Fruit fly (Drosophila melanogaster) whole organism, embryonic: ENCODE measurements around the gene CG12773.

Experiments
- Antp ChIP-seq: fragments of 200-800 bp; sonication (Bioruptor generic); optimal IDR thresholded peaks from 3 replicates; lab custom pipeline; 2016; ENCODE audit warnings: missing biosample characterization, missing genetic modification characterization
- CG10147 ChIP-seq: fragments of 200-800 bp; sonication (Bioruptor generic); optimal IDR thresholded peaks from 2 replicates; lab custom pipeline; 2019; ENCODE audit warnings: missing biosample characterization, mild to moderate bottlenecking, missing genetic modification characterization, moderate library complexity
- CG10209 ChIP-seq: fragments of 200-800 bp; sonication (Bioruptor generic); optimal IDR thresholded peaks from 3 replicates; lab custom pipeline; 2017; ENCODE audit warnings: missing biosample characterization, mild to moderate bottlenecking, missing genetic modification characterization, missing genetic modification reagents
- CG11560 ChIP-seq: fragments of 200-800 bp; sonication (Bioruptor generic); IDR thresholded peaks from 3 replicates; pipeline ENCODE4 v1.3.6; 2022; ENCODE audit warnings: missing biosample characterization, missing genetic modification characterization
- CG12942 ChIP-seq: fragments of 200-800 bp; sonication (Bioruptor generic); optimal IDR thresholded peaks from 3 replicates; lab custom pipeline; 2016; ENCODE audit warnings: missing biosample characterization, missing genetic modification characterization
- CG13775 ChIP-seq: fragments of 200-800 bp; sonication (Bioruptor generic); optimal IDR thresholded peaks from 3 replicates; lab custom pipeline; 2017; ENCODE audit warnings: missing biosample characterization, mild to moderate bottlenecking, missing genetic modification characterization
- CG14050 ChIP-seq: fragments of 200-800 bp; sonication (Bioruptor generic); IDR thresholded peaks from 3 replicates; pipeline ENCODE4 v1.3.6; 2022; ENCODE audit warnings: missing biosample characterization, missing genetic modification characterization
- CG2889 ChIP-seq: fragments of 200-800 bp; sonication (Bioruptor generic); IDR thresholded peaks from 3 replicates; pipeline ENCODE4 v1.3.6; 2022; ENCODE audit warnings: missing biosample characterization, missing genetic modification characterization
- CG3163 ChIP-seq: fragments of 200-800 bp; sonication (Bioruptor generic); optimal IDR thresholded peaks from 3 replicates; lab custom pipeline; 2016; ENCODE audit warnings: missing biosample characterization, missing genetic modification characterization
- CG32767 ChIP-seq: fragments of 200-800 bp; sonication (Bioruptor generic); IDR thresholded peaks from 2 replicates; pipeline ENCODE4 v1.3.6; 2022; ENCODE audit warnings: missing biosample characterization, missing genetic modification characterization
- CG33213 ChIP-seq: fragments of 200-800 bp; sonication (Bioruptor generic); optimal IDR thresholded peaks from 3 replicates; lab custom pipeline; 2016; ENCODE audit warnings: missing biosample characterization, missing genetic modification characterization
- CG42726 ChIP-seq: fragments of 200-800 bp; sonication (Bioruptor generic); IDR thresholded peaks from 2 replicates; pipeline ENCODE4 v1.3.6; 2022; ENCODE audit warnings: missing biosample characterization, missing genetic modification characterization; ENCODE audit not compliant: partially characterized antibody
- CG7745 ChIP-seq: fragments of 200-800 bp; sonication (Bioruptor generic); optimal IDR thresholded peaks from 2 replicates; lab custom pipeline; 2018; ENCODE audit warnings: missing biosample characterization, mild to moderate bottlenecking, missing genetic modification characterization, moderate library complexity
- CG9817 ChIP-seq: fragments of 200-800 bp; sonication (Bioruptor generic); optimal IDR thresholded peaks from 2 replicates; lab custom pipeline; 2018; ENCODE audit warnings: missing biosample characterization, mild to moderate bottlenecking, missing genetic modification characterization, moderate library complexity
- E2f2 ChIP-seq: fragments of 200-800 bp; sonication (Bioruptor generic); IDR thresholded peaks from 2 replicates; pipeline ENCODE4 v1.3.6; 2022; ENCODE audit warnings: missing biosample characterization, missing genetic modification characterization
- Eip74EF ChIP-seq, 2 experiments: fragments of 200-800 bp in 1 of 2; fragments of >200 bp in 1 of 2; sonication (Bioruptor generic) in 1 of 2; optimal IDR thresholded peaks; 2 replicates each; lab custom pipeline; 2017 to 2019; ENCODE audit warnings: missing biosample characterization in 2 of 2, missing genetic modification characterization in 2 of 2, mild to moderate bottlenecking in 1 of 2, moderate library complexity in 1 of 2
- Lhr ChIP-seq: fragments of 200-800 bp; sonication (Bioruptor generic); optimal IDR thresholded peaks from 3 replicates; lab custom pipeline; 2017; ENCODE audit warnings: mild to moderate bottlenecking, missing biosample characterization, missing genetic modification reagents, missing genetic modification characterization
- MTF-1 ChIP-seq: fragments of 200-800 bp; sonication (Bioruptor generic); optimal IDR thresholded peaks from 2 replicates; lab custom pipeline; 2018; ENCODE audit warnings: missing biosample characterization, mild to moderate bottlenecking, missing genetic modification characterization, borderline replicate concordance
- Mes4 ChIP-seq: fragments of 200-800 bp; sonication (Bioruptor generic); optimal IDR thresholded peaks from 2 replicates; lab custom pipeline; 2016; ENCODE audit warnings: missing biosample characterization, missing genetic modification characterization
- Neu2 ChIP-seq: fragments of 200-800 bp; sonication (Bioruptor generic); optimal IDR thresholded peaks from 3 replicates; lab custom pipeline; 2016; ENCODE audit warnings: missing biosample characterization, missing genetic modification characterization, borderline replicate concordance
- Oli ChIP-seq: fragments of 200-800 bp; sonication (Bioruptor generic); optimal IDR thresholded peaks from 2 replicates; lab custom pipeline; 2018; ENCODE audit warnings: missing biosample characterization, mild to moderate bottlenecking, missing genetic modification characterization, moderate library complexity
- Six4 ChIP-seq: fragments of 200-800 bp; sonication (Bioruptor generic); optimal IDR thresholded peaks from 2 replicates; lab custom pipeline; 2016; ENCODE audit warnings: missing biosample characterization, missing genetic modification characterization
- Xbp1 ChIP-seq: fragments of 200-800 bp; sonication (Bioruptor generic); optimal IDR thresholded peaks from 3 replicates; lab custom pipeline; 2016; ENCODE audit warnings: missing biosample characterization, mild to moderate bottlenecking, missing genetic modification characterization
- ab ChIP-seq: fragments of 200-800 bp; sonication (Bioruptor generic); optimal IDR thresholded peaks from 2 replicates; lab custom pipeline; 2016; ENCODE audit warnings: missing biosample characterization, missing genetic modification characterization
- bowl ChIP-seq: fragments of 200-800 bp; sonication (Bioruptor generic); IDR thresholded peaks from 2 replicates; pipeline ENCODE4 v1.3.6; 2022; ENCODE audit warnings: missing biosample characterization, missing genetic modification characterization
- chn ChIP-seq: fragments of 200-800 bp; sonication (Bioruptor generic); optimal IDR thresholded peaks from 2 replicates; lab custom pipeline; 2016; ENCODE audit warnings: missing biosample characterization, missing genetic modification characterization
- croc ChIP-seq: fragments of 200-800 bp; sonication (Bioruptor generic); conservative IDR thresholded peaks from 3 replicates; pipeline ENCODE4 v1.3.6; 2022; ENCODE audit warnings: missing biosample characterization, missing genetic modification characterization
- crol ChIP-seq: fragments of 200-800 bp; sonication (Bioruptor generic); IDR thresholded peaks from 2 replicates; pipeline ENCODE4 v1.3.6; 2022; ENCODE audit warnings: missing biosample characterization, missing genetic modification characterization
- dmrt11E ChIP-seq: fragments of 200-800 bp; sonication (Bioruptor generic); optimal IDR thresholded peaks from 3 replicates; lab custom pipeline; 2018; ENCODE audit warnings: missing biosample characterization, mild to moderate bottlenecking, missing genetic modification characterization, moderate library complexity
- esg ChIP-seq: fragments of 200-800 bp; sonication (Bioruptor generic); conservative IDR thresholded peaks from 2 replicates; pipeline ENCODE4 v1.3.6; 2022; ENCODE audit warnings: missing biosample characterization, missing genetic modification characterization
- grau ChIP-seq: fragments of 200-800 bp; optimal IDR thresholded peaks from 3 replicates; lab custom pipeline; 2019; ENCODE audit warnings: missing biosample characterization, mild to moderate bottlenecking, missing genetic modification characterization, moderate library complexity
- ind ChIP-seq: fragments of 200-800 bp; sonication (Bioruptor generic); optimal IDR thresholded peaks from 3 replicates; lab custom pipeline; 2016; ENCODE audit warnings: missing biosample characterization, missing genetic modification characterization
- kay ChIP-seq: fragments of 200-800 bp; sonication (Bioruptor generic); optimal IDR thresholded peaks from 2 replicates; lab custom pipeline; 2016; ENCODE audit warnings: missing biosample characterization, missing genetic modification characterization
- lmd ChIP-seq: fragments of 200-800 bp; sonication (Bioruptor generic); IDR thresholded peaks from 2 replicates; pipeline ENCODE4 v1.3.6; 2022; ENCODE audit warnings: missing biosample characterization, missing genetic modification characterization
- mam ChIP-seq: fragments of 200-800 bp; sonication (Bioruptor generic); optimal IDR thresholded peaks from 3 replicates; lab custom pipeline; 2016; ENCODE audit warnings: missing biosample characterization, missing genetic modification characterization
- mld ChIP-seq: fragments of 200-800 bp; sonication (Bioruptor generic); IDR thresholded peaks from 3 replicates; pipeline ENCODE4 v1.3.6; 2022; ENCODE audit warnings: missing biosample characterization, missing genetic modification characterization; ENCODE audit not compliant: partially characterized antibody
- nom ChIP-seq: fragments of 200-800 bp; sonication (Bioruptor generic); optimal IDR thresholded peaks from 2 replicates; lab custom pipeline; 2017; ENCODE audit warnings: missing biosample characterization, missing genetic modification characterization, mild to moderate bottlenecking, moderate library complexity, missing genetic modification reagents
- pb ChIP-seq: fragments of 200-800 bp; sonication (Bioruptor generic); optimal IDR thresholded peaks from 3 replicates; lab custom pipeline; 2016; ENCODE audit warnings: missing biosample characterization, missing genetic modification characterization
- peb ChIP-seq: fragments of 200-800 bp; sonication (Bioruptor generic); IDR thresholded peaks from 2 replicates; pipeline ENCODE4 v1.3.6; 2022; ENCODE audit warnings: missing biosample characterization, missing genetic modification characterization
- repo ChIP-seq: fragments of 200-800 bp; sonication (Bioruptor generic); optimal IDR thresholded peaks from 2 replicates; lab custom pipeline; 2016; ENCODE audit warnings: missing biosample characterization, missing genetic modification characterization
- rib ChIP-seq: fragments of 200-800 bp; sonication (Bioruptor generic); IDR thresholded peaks from 2 replicates; pipeline ENCODE4 v1.3.6; 2022; ENCODE audit warnings: missing biosample characterization, missing genetic modification characterization
- sens ChIP-seq: fragments of 200-800 bp; sonication (Bioruptor generic); peaks from one replicate; lab custom pipeline; 2016; ENCODE audit warnings: missing biosample characterization, missing genetic modification characterization
- slp2 ChIP-seq: fragments of 200-800 bp; sonication (Bioruptor generic); optimal IDR thresholded peaks from 2 replicates; lab custom pipeline; 2016; ENCODE audit warnings: missing biosample characterization, missing genetic modification characterization
- sna ChIP-seq: fragments of 200-800 bp; sonication (Bioruptor generic); IDR thresholded peaks from 2 replicates; pipeline ENCODE4 v1.3.6; 2022; ENCODE audit warnings: missing biosample characterization, missing genetic modification characterization; ENCODE audit not compliant: partially characterized antibody
- tll ChIP-seq, 2 experiments: fragments of 200-800 bp in 1 of 2; fragments of >200 bp in 1 of 2; sonication (Bioruptor generic) in 1 of 2; optimal IDR thresholded peaks; 2 replicates each; lab custom pipeline; 2017 to 2019; ENCODE audit warnings: missing biosample characterization in 2 of 2, missing genetic modification characterization in 2 of 2, mild to moderate bottlenecking in 1 of 2, moderate library complexity in 1 of 2
- toy ChIP-seq: fragments of 200-800 bp; sonication (Bioruptor generic); IDR thresholded peaks from 2 replicates; pipeline ENCODE4 v1.3.6; 2022; ENCODE audit warnings: missing biosample characterization, missing genetic modification characterization
- trem ChIP-seq: fragments of 200-800 bp; optimal IDR thresholded peaks from 3 replicates; lab custom pipeline; 2019; ENCODE audit warnings: missing biosample characterization, mild to moderate bottlenecking, missing genetic modification characterization, moderate library complexity
- trh ChIP-seq: fragments of 200-800 bp; sonication (Bioruptor generic); optimal IDR thresholded peaks from 2 replicates; lab custom pipeline; 2016; ENCODE audit warnings: missing biosample characterization, missing genetic modification characterization
- twi ChIP-seq: fragments of 200-800 bp; optimal IDR thresholded peaks from 2 replicates; lab custom pipeline; 2019; ENCODE audit warnings: missing biosample characterization, mild to moderate bottlenecking, missing genetic modification characterization, moderate library complexity
- vfl ChIP-seq: fragments of 200-800 bp; sonication (Bioruptor generic); optimal IDR thresholded peaks from 2 replicates; lab custom pipeline; 2016; ENCODE audit warnings: missing biosample characterization, missing genetic modification characterization
- zf30C ChIP-seq: fragments of 200-800 bp; sonication (Bioruptor generic); optimal IDR thresholded peaks from 3 replicates; lab custom pipeline; 2018; ENCODE audit warnings: missing biosample characterization, mild to moderate bottlenecking, missing genetic modification characterization

Gene CG12773

DNA sequence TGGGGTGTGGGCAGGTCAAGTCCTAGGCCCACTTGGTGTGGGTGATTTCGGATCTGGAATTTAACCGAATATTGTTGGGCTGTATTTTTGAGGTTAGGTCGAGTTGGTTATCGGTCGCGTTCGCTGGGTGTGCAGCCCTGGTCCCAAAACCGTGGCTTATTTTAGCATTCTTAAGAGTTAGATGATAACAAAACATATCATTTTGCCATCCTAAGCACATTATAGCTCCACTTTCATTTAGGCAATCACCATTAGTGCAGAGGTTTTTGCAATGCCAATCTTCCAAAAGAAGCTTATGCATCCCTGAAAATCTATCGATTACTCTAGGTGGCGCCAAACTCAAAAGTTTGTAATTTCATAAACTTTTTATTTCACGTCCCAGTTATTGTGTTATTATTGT, 4.5 kb downstream of the CG12773 start, which contains the start of gene MTPAP (continued):
- no peak for TF ChIP-seq Lhr
- TF ChIP-seq pb (GFP tag; lab: Kevin White, UChicago), result peak; percentile 2
- TF ChIP-seq CG12942 (GFP tag; lab: Kevin White, UChicago), result no peak
- TF ChIP-seq CG9817 (tag; lab: Kevin White, UChicago), result no peak
- no peak for TF ChIP-seq toy
- TF ChIP-seq Six4 (GFP tag; lab: Kevin White, UChicago), result no peak
- TF ChIP-seq vfl (GFP tag; lab: Kevin White, UChicago), result no peak
- no peak for TF ChIP-seq Oli (tag; lab: Kevin White, UChicago)
- no peak for TF ChIP-seq CG32767 (GFP tag; lab: Robert Waterston, UW)
- peak in 1 of 2 experiments; percentile 6 for TF ChIP-seq tll (GFP tag; optimal IDR thresholded peaks at IDR 0.05; lab: Kevin White, UChicago)
- no peak for TF ChIP-seq crol
- peak; percentile 64 for TF ChIP-seq trem
- no peak for TF ChIP-seq nom (GFP tag; lab: Kevin White, UChicago)
- peak; percentile 53; the same call in 1 of the 3 replicates for TF ChIP-seq CG11560 (tag; lab: Robert Waterston, UW)
- no peak for TF ChIP-seq CG10147 (GFP tag; lab: Kevin White, UChicago)
- TF ChIP-seq CG7745 (tag; lab: Kevin White, UChicago), result no peak
- peak; percentile 10 for TF ChIP-seq dmrt11E (tag; lab: Kevin White, UChicago)
- TF ChIP-seq sna (GFP tag; lab: Robert Waterston, UW), result peak; percentile 61; the same call in 1 of the 2 replicates
- no peak for TF ChIP-seq chn
- TF ChIP-seq CG13775 (GFP tag; lab: Kevin White, UChicago), result peak; percentile 35
- no peak for TF ChIP-seq bowl (GFP tag; lab: Robert Waterston, UW)
- no peak for TF ChIP-seq CG2889
- no peak for TF ChIP-seq mld (GFP tag; lab: Robert Waterston, UW)
- TF ChIP-seq Antp (GFP tag; lab: Kevin White, UChicago), result peak; percentile 14
- no peak for TF ChIP-seq CG42726 (GFP tag; lab: Robert Waterston, UW)
- peak; percentile 2 for TF ChIP-seq Mes4 (GFP tag; lab: Kevin White, UChicago)
- TF ChIP-seq E2f2 (GFP tag; lab: Robert Waterston, UW), result peak; percentile 93
- peak; percentile 23 for TF ChIP-seq Xbp1 (GFP tag; lab: Kevin White, UChicago)
- no peak for TF ChIP-seq esg (GFP tag; lab: Robert Waterston, UW)
- peak; percentile 81 for TF ChIP-seq sens (GFP tag; lab: Kevin White, UChicago)
- TF ChIP-seq kay (GFP tag; lab: Kevin White, UChicago), result no peak
- no peak for TF ChIP-seq twi (tag; lab: Kevin White, UChicago)
- peak; percentile 13 for TF ChIP-seq mam (GFP tag; lab: Kevin White, UChicago)
- no peak for TF ChIP-seq Eip74EF (GFP tag; optimal IDR thresholded peaks at IDR 0.05; lab: Kevin White, UChicago)
- TF ChIP-seq CG14050 (GFP tag; lab: Robert Waterston, UW), result no peak
- no peak for TF ChIP-seq lmd (GFP tag; lab: Robert Waterston, UW)
- TF ChIP-seq rib (GFP tag; lab: Robert Waterston, UW), result no peak
- no peak for TF ChIP-seq CG33213
- no peak for TF ChIP-seq slp2 (GFP tag; lab: Kevin White, UChicago)
- no peak for TF ChIP-seq repo (GFP tag; lab: Kevin White, UChicago)
- no peak for TF ChIP-seq peb
- no peak for TF ChIP-seq trh
- no peak for TF ChIP-seq ind (GFP tag; lab: Kevin White, UChicago)
- TF ChIP-seq CG10209 (GFP tag; lab: Kevin White, UChicago), result no peak
- peak; percentile 1 for TF ChIP-seq CG3163 (GFP tag; lab: Kevin White, UChicago)
- peak; percentile 25 for TF ChIP-seq grau
- no peak for TF ChIP-seq ab (GFP tag; lab: Kevin White, UChicago)
- no peak for TF ChIP-seq zf30C (GFP tag; lab: Kevin White, UChicago)
- no peak for TF ChIP-seq MTF-1 (GFP tag; lab: Kevin White, UChicago)
- TF ChIP-seq Neu2 (GFP tag; lab: Kevin White, UChicago), result no peak
- no peak for TF ChIP-seq croc (GFP tag; lab: Robert Waterston, UW)
